Worm (Caenorhabditis elegans) whole organism, midembryonic: ENCODE data around the gene lap-1.

ENCODE experiments used
- cog-1 ChIP-seq: sonication (generic microtip); optimal IDR thresholded peaks from 2 replicates; lab custom pipeline; 2016; ENCODE audit warnings: missing genetic modification characterization, missing compliant biosample characterization
- flt-1 ChIP-seq: fragments of 200-800 bp; sonication (Bioruptor generic); IDR thresholded peaks from 2 replicates; pipeline ENCODE4 v1.3.6; 2022; ENCODE audit warnings: missing genetic modification characterization, missing compliant biosample characterization
- klf-2 ChIP-seq: fragments of 200-800 bp; sonication (Bioruptor generic); conservative IDR thresholded peaks from 2 replicates; pipeline ENCODE4 v1.3.6; 2022; ENCODE audit warnings: missing genetic modification reagents, missing genetic modification characterization, missing compliant biosample characterization
- med-1 ChIP-seq: sonication (generic microtip); optimal IDR thresholded peaks from 2 replicates; lab custom pipeline; 2017; ENCODE audit warnings: missing genetic modification characterization, mild to moderate bottlenecking, missing compliant biosample characterization, antibody characterized with exemption, missing genetic modification reagents; ENCODE audit not compliant: insufficient read depth
- tab-1 ChIP-seq: fragments of 200-800 bp; sonication (Bioruptor generic); IDR thresholded peaks from 2 replicates; pipeline ENCODE4 v1.3.6; 2022; ENCODE audit warnings: missing genetic modification characterization, missing compliant biosample characterization
- ztf-23 ChIP-seq: fragments of 200-800 bp; sonication (Bioruptor generic); IDR thresholded peaks from 2 replicates; pipeline ENCODE4 v1.3.6; 2022; ENCODE audit warnings: missing genetic modification reagents, missing genetic modification characterization, missing compliant biosample characterization
- ztf-29 ChIP-seq: fragments of 200-800 bp; sonication (Bioruptor generic); IDR thresholded peaks from 2 replicates; pipeline ENCODE4 v1.3.6; 2022; ENCODE audit warnings: missing genetic modification reagents, missing genetic modification characterization, missing compliant biosample characterization

- peak; percentile 68 for TF ChIP-seq flt-1 (GFP tag; lab: Robert Waterston, UW)
- no peak for TF ChIP-seq klf-2 (GFP tag; lab: Robert Waterston, UW)
- peak; percentile 67 for TF ChIP-seq cog-1
- TF ChIP-seq med-1 (GFP tag; lab: Kevin White, UChicago), result no peak
- peak; percentile 27; the same call in 1 of the 2 replicates for TF ChIP-seq ztf-29 (GFP tag; lab: Robert Waterston, UW)
- TF ChIP-seq ztf-23 (GFP tag; lab: Robert Waterston, UW), result no peak
- no peak for TF ChIP-seq tab-1 (GFP tag; lab: Robert Waterston, UW)
Measured at ce11 chrIII:8356407-8356881, 45.3 kb downstream of the lap-1 start.
